Worm (Caenorhabditis elegans) whole organism, early embryonic: ENCODE results near the gene sto-3.

ENCODE experiments used
- aly-1 ChIP-seq: sonication (generic microtip); optimal IDR thresholded peaks from 2 replicates; lab custom pipeline; 2016; ENCODE audit warnings: missing genetic modification characterization, missing compliant biosample characterization
- ama-1 ChIP-seq: fragments of 150-350 bp; optimal IDR thresholded peaks from 2 replicates; lab custom pipeline; 2014
- ceh-36 ChIP-seq: sonication (generic microtip); optimal IDR thresholded peaks from 2 replicates; lab custom pipeline; 2016; ENCODE audit warnings: missing genetic modification characterization, inconsistent platforms, missing compliant biosample characterization
- flt-1 ChIP-seq: fragments of 200-800 bp; sonication (Bioruptor generic); IDR thresholded peaks from 2 replicates; pipeline ENCODE4 v1.3.6; 2022; ENCODE audit warnings: missing genetic modification characterization, missing compliant biosample characterization
- hmg-4 ChIP-seq: fragments of 200-800 bp; sonication (Bioruptor generic); optimal IDR thresholded peaks from 2 replicates; lab custom pipeline; 2018; ENCODE audit warnings: mild to moderate bottlenecking, missing genetic modification characterization, missing compliant biosample characterization
- pes-1 ChIP-seq: fragments of 200-800 bp; sonication (Bioruptor generic); IDR thresholded peaks from 2 replicates; pipeline ENCODE4 v1.3.6; 2022; ENCODE audit warnings: missing genetic modification reagents, missing genetic modification characterization, missing compliant biosample characterization
- tbx-37 ChIP-seq: fragments of 200-800 bp; sonication (Bioruptor generic); conservative IDR thresholded peaks from 2 replicates; pipeline ENCODE4 v1.3.6; 2022; ENCODE audit warnings: missing genetic modification reagents, missing genetic modification characterization, missing compliant biosample characterization
- tra-4 ChIP-seq: sonication (generic microtip); optimal IDR thresholded peaks from 2 replicates; lab custom pipeline; 2017; ENCODE audit warnings: missing genetic modification characterization, missing compliant biosample characterization

ce11 chrX:11630499-11630898 is 8.6 kb upstream of the sto-3 start:
- no peak for TF ChIP-seq ama-1
- TF ChIP-seq hmg-4 (GFP tag; lab: Kevin White, UChicago) = no peak
- TF ChIP-seq tra-4 (tag; lab: Kevin White, UChicago) = no peak
- no peak for TF ChIP-seq tbx-37 (GFP tag; lab: Robert Waterston, UW)
- no peak for TF ChIP-seq aly-1 (tag; lab: Kevin White, UChicago)
- TF ChIP-seq pes-1 (GFP tag; lab: Robert Waterston, UW) = no peak
- TF ChIP-seq flt-1 (GFP tag; lab: Robert Waterston, UW) = no peak
- TF ChIP-seq ceh-36 (tag; lab: Kevin White, UChicago) = no peak
